Worm (Caenorhabditis elegans): ENCODE data around the gene metr-1.
"Not testable (repeated sequence)": the region's sequence is repeated elsewhere in the genome, so short reads cannot be mapped to it uniquely, and the experiment has no call there.

DNA sequence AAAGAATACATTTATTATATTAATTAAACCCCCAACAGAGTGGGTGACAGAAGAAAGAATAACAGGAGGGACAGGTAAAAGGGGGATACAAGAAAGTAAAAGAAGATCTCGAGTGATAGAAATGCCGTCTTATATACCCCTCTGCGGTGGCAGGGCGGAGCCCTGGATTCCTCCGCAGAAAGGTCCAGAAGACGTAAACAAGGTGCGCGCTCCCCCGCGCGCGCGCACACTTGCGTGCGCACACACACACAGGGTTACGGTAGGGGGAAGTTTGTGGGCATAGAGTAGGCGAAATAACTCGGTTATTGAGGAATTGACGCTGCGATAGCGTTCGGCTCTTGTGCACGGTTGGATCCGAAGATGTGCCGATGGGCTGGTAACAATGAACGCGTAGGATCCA is 15.6 kb downstream of the metr-1 start, which contains the start of gene R03D7.15:
- not testable (repeated sequence) for TF ChIP-seq C16A3.4 (tag; optimal IDR thresholded peaks at IDR 0.05); zip-4 (GFP tag; optimal IDR thresholded peaks at IDR 0.05); ceh-90 (tag; optimal IDR thresholded peaks at IDR 0.05); fos-1 (tag; optimal IDR thresholded peaks at IDR 0.05); pqm-1 (tag; optimal IDR thresholded peaks at IDR 0.05); lin-39 (tag; optimal IDR thresholded peaks at IDR 0.05); ceh-63 (GFP tag; optimal IDR thresholded peaks at IDR 0.05)

All from whole organism, L1 larva.